Fruit fly (Drosophila melanogaster) whole organism, wandering third instar larva: ENCODE measurements around the gene GstD2.

ENCODE experiments used
- Abd-B ChIP-seq: fragments of >200 bp; optimal IDR thresholded peaks from 2 replicates; lab custom pipeline; 2017; ENCODE audit warnings: missing biosample characterization, missing genetic modification characterization
- HLH106 ChIP-seq: fragments of 200-800 bp; optimal IDR thresholded peaks from 3 replicates; lab custom pipeline; 2019; ENCODE audit warnings: missing biosample characterization, mild to moderate bottlenecking, missing genetic modification characterization, moderate library complexity
- Jra ChIP-seq: sonication (Bioruptor generic); optimal IDR thresholded peaks from 2 replicates; lab custom pipeline; 2016; ENCODE audit warnings: missing biosample characterization, missing genetic modification characterization
- Mio ChIP-seq: sonication (Bioruptor generic); optimal IDR thresholded peaks from 2 replicates; lab custom pipeline; 2016; ENCODE audit warnings: missing biosample characterization, missing genetic modification characterization
- Myc ChIP-seq: fragments of >200 bp; optimal IDR thresholded peaks from 2 replicates; lab custom pipeline; 2017
- Rel ChIP-seq, 2 experiments: fragments of 200-800 bp; sonication (Bioruptor generic) in 1 of 2; optimal IDR thresholded peaks; 2 replicates in 1 of 2; 3 replicates in 1 of 2; lab custom pipeline; 2016 to 2019; ENCODE audit warnings: mild to moderate bottlenecking in 2 of 2, missing biosample characterization in 2 of 2, missing genetic modification characterization in 2 of 2, moderate library complexity in 1 of 2
- Sp1 ChIP-seq: fragments of 200-800 bp; sonication (Bioruptor generic); optimal IDR thresholded peaks from 3 replicates; lab custom pipeline; 2019; ENCODE audit warnings: missing biosample characterization, mild to moderate bottlenecking, missing genetic modification characterization, moderate library complexity
- brk ChIP-seq: fragments of 200-800 bp; sonication (Bioruptor generic); optimal IDR thresholded peaks from 2 replicates; lab custom pipeline; 2016; ENCODE audit warnings: missing biosample characterization, mild to moderate bottlenecking, missing genetic modification characterization
- dl ChIP-seq, 2 experiments: fragments of 175-275, 200-275 bp in 1 of 2; fragments of 200-275 bp in 1 of 2; sonication (Bioruptor generic); optimal IDR thresholded peaks; lab custom pipeline; 2018; ENCODE audit warnings: mild to moderate bottlenecking in 2 of 2, missing biosample characterization in 2 of 2, missing genetic modification characterization in 2 of 2, moderate library complexity in 2 of 2; ENCODE audit not compliant: partially characterized antibody in 2 of 2, insufficient read depth in 1 of 2
- fru ChIP-seq: fragments of 200-800 bp; sonication (Bioruptor generic); optimal IDR thresholded peaks from 3 replicates; lab custom pipeline; 2016; ENCODE audit warnings: missing biosample characterization, mild to moderate bottlenecking, missing genetic modification characterization
- lola ChIP-seq: fragments of >200 bp; optimal IDR thresholded peaks from 2 replicates; lab custom pipeline; 2017; ENCODE audit warnings: missing biosample characterization, missing genetic modification characterization

dm6 chr3R:12370643-12370995, 1.2 kb upstream of the GstD2 start:
- no peak for TF ChIP-seq lola (GFP tag; lab: Kevin White, UChicago)
- peak; percentile 20 for TF ChIP-seq Rel (GFP tag; optimal IDR thresholded peaks at IDR 0.05; lab: Kevin White, UChicago)
- TF ChIP-seq Rel (tag; optimal IDR thresholded peaks at IDR 0.05; lab: Kevin White, UChicago), result no peak
- TF ChIP-seq fru (GFP tag; lab: Kevin White, UChicago), result no peak
- TF ChIP-seq Abd-B, result no peak
- peak in 1 of 2 experiments; percentile 49 for TF ChIP-seq dl (GFP tag; optimal IDR thresholded peaks at IDR 0.05; lab: Kevin White, UChicago; ENCODE audit: insufficient read depth in 1 of 2, partially characterized antibody in 2 of 2)
- no peak for TF ChIP-seq Sp1 (GFP tag; lab: Kevin White, UChicago)
- no peak for TF ChIP-seq HLH106
- no peak for TF ChIP-seq Mio (GFP tag; lab: Kevin White, UChicago)
- TF ChIP-seq brk (GFP tag; lab: Kevin White, UChicago), result no peak
- TF ChIP-seq Myc (lab: Kevin White, UChicago), result no peak
- TF ChIP-seq Jra (GFP tag; lab: Kevin White, UChicago), result no peak
